Fruit fly (Drosophila melanogaster): ENCODE measurements around the gene Dd.

Dd gene

DNA sequence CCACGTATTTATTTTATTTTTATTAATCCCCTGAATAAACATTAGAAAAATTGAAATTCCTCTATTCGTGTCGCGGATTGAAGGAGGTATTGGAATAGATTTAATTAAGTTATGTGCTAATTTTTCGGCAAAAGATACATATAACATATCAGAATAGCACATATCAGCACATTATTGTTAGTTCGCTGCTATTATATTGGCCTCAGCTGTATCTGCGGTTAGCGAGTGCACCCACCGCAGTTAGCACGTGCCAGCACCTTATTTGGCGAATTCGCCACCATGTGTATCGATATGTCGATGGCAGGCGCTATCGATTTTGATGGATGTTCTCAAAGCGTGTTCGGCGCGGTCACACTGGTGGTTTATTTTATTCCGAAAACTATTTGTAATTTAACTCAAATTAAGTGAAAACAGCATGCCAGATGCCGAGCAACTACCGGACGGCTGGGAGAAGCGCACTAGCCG is 21.3 kb upstream of the Dd start, which contains the start of gene dod (continued):
- TF ChIP-seq emc (GFP tag; optimal IDR thresholded peaks at IDR 0.05), result no peak
- TF ChIP-seq so (GFP tag; IDR thresholded peaks at IDR 0.05), result no peak
- TF ChIP-seq aop (GFP tag; IDR thresholded peaks at IDR 0.05), result peak; percentile 40; the same call in 1 of the 2 replicates
- TF ChIP-seq CG10321 (GFP tag; IDR thresholded peaks at IDR 0.05), result peak; percentile 30; the same call in 1 of the 2 replicates
- peak; percentile 26 for TF ChIP-seq cwo (GFP tag; optimal IDR thresholded peaks at IDR 0.05)
- no peak for TF ChIP-seq CG8359 (GFP tag; optimal IDR thresholded peaks at IDR 0.05; ENCODE audit: borderline replicate concordance)
- TF ChIP-seq klu (GFP tag; IDR thresholded peaks at IDR 0.05), result no peak
- TF ChIP-seq ranshi (GFP tag; IDR thresholded peaks at IDR 0.05), result peak; percentile 15; the same call in 1 of the 2 replicates
- no peak for TF ChIP-seq dati (GFP tag; IDR thresholded peaks at IDR 0.05)
- peak; percentile 87 for TF ChIP-seq onecut (GFP tag; IDR thresholded peaks at IDR 0.05)
- peak; percentile 47 for TF ChIP-seq B-H2 (GFP tag; optimal IDR thresholded peaks at IDR 0.05)
- peak; percentile 17 for TF ChIP-seq CG6765 (GFP tag; optimal IDR thresholded peaks at IDR 0.05)
- TF ChIP-seq CG7271 (tag; optimal IDR thresholded peaks at IDR 0.05), result no peak
- TF ChIP-seq sc (optimal IDR thresholded peaks at IDR 0.05), result no peak
- TF ChIP-seq sc (GFP tag; optimal IDR thresholded peaks at IDR 0.05), result no peak
- TF ChIP-seq trem (tag; optimal IDR thresholded peaks at IDR 0.05), result peak; percentile 57
- TF ChIP-seq z (GFP tag; IDR thresholded peaks at IDR 0.05), result no peak
- no peak for TF ChIP-seq CG13123 (GFP tag; optimal IDR thresholded peaks at IDR 0.05)
- TF ChIP-seq fd102C (GFP tag; optimal IDR thresholded peaks at IDR 0.05), result no peak
- peak; percentile 63 for TF ChIP-seq Fer1 (GFP tag; optimal IDR thresholded peaks at IDR 0.05)
- TF ChIP-seq CG13894 (tag; optimal IDR thresholded peaks at IDR 0.05), result peak; percentile 67
- peak; percentile 44 for TF ChIP-seq ems (GFP tag; optimal IDR thresholded peaks at IDR 0.05)
- TF ChIP-seq CG15073 (GFP tag; optimal IDR thresholded peaks at IDR 0.05), result no peak
- peak; percentile 48; the same call in 1 of the 2 replicates for TF ChIP-seq H2.0 (GFP tag; IDR thresholded peaks at IDR 0.05)
- TF ChIP-seq br (optimal IDR thresholded peaks at IDR 0.05), result no peak
- TF ChIP-seq CG7357 (GFP tag; IDR thresholded peaks at IDR 0.05), result no peak
- TF ChIP-seq Myb (GFP tag; optimal IDR thresholded peaks at IDR 0.05), result peak; percentile 57
- TF ChIP-seq odd (GFP tag; optimal IDR thresholded peaks at IDR 0.05), result no peak
- peak; percentile 81 for TF ChIP-seq Rfx (GFP tag; IDR thresholded peaks at IDR 0.05)
- TF ChIP-seq CG1529 (GFP tag; optimal IDR thresholded peaks at IDR 0.05), result no peak
- TF ChIP-seq CTCF (GFP tag; optimal IDR thresholded peaks at IDR 0.05), result peak; percentile 60
- peak; percentile 57 for TF ChIP-seq bab2 (GFP tag; optimal IDR thresholded peaks at IDR 0.05)
- TF ChIP-seq dmrt11E (tag; optimal IDR thresholded peaks at IDR 0.05), result no peak
- TF ChIP-seq CG13775 (GFP tag; optimal IDR thresholded peaks at IDR 0.05), result peak; percentile 42
- TF ChIP-seq Meics (GFP tag; optimal IDR thresholded peaks at IDR 0.05), result no peak
- TF ChIP-seq Ssrp (tag; optimal IDR thresholded peaks at IDR 0.05), result peak; percentile 16
- TF ChIP-seq CG2712 (tag; optimal IDR thresholded peaks at IDR 0.05), result peak; percentile 48
- peak; percentile 61; the same call in 1 of the 2 replicates for TF ChIP-seq NFAT (GFP tag; IDR thresholded peaks at IDR 0.05)
- peak; percentile 73 for TF ChIP-seq CG9932 (GFP tag; IDR thresholded peaks at IDR 0.05)
- peak; percentile 26 to 53 for TF ChIP-seq Pdp1 (GFP tag; optimal IDR thresholded peaks at IDR 0.05)
- no peak for TF ChIP-seq CG6175 (GFP tag; IDR thresholded peaks at IDR 0.05)
- TF ChIP-seq CG15011 (GFP tag; optimal IDR thresholded peaks at IDR 0.05), result no peak
- peak; percentile 45; the same call in 1 of the 3 replicates for TF ChIP-seq CG2199 (GFP tag; IDR thresholded peaks at IDR 0.05)
- TF ChIP-seq CG12299 (tag; optimal IDR thresholded peaks at IDR 0.05), result no peak
- no peak for TF ChIP-seq bowl (GFP tag; IDR thresholded peaks at IDR 0.05)
- TF ChIP-seq lola (GFP tag; optimal IDR thresholded peaks at IDR 0.05), result peak in 1 of 3 experiments; percentile 30
- TF ChIP-seq CG18599 (GFP tag; optimal IDR thresholded peaks at IDR 0.05), result peak; percentile 55
- TF ChIP-seq Scr (GFP tag; IDR thresholded peaks at IDR 0.05; ENCODE audit: partially characterized antibody), result peak; percentile 74
- peak; percentile 52 for TF ChIP-seq CG17829 (tag; optimal IDR thresholded peaks at IDR 0.05)
- TF ChIP-seq tap (tag; optimal IDR thresholded peaks at IDR 0.05), result no peak
- TF ChIP-seq Elba2 (GFP tag; optimal IDR thresholded peaks at IDR 0.05), result no peak
- peak; percentile 53; the same call in 1 of the 3 replicates for TF ChIP-seq zen2 (GFP tag; IDR thresholded peaks at IDR 0.05; ENCODE audit: partially characterized antibody)

Measured in whole organism, embryonic.